Worm (Caenorhabditis elegans) whole organism, midembryonic: ENCODE results near the gene elo-9.

Source experiments
- flt-1 ChIP-seq: fragments of 200-800 bp; sonication (Bioruptor generic); IDR thresholded peaks from 2 replicates; pipeline ENCODE4 v1.3.6; 2022; ENCODE audit warnings: missing genetic modification characterization, missing compliant biosample characterization
- tab-1 ChIP-seq: fragments of 200-800 bp; sonication (Bioruptor generic); IDR thresholded peaks from 2 replicates; pipeline ENCODE4 v1.3.6; 2022; ENCODE audit warnings: missing genetic modification characterization, missing compliant biosample characterization
- ztf-23 ChIP-seq: fragments of 200-800 bp; sonication (Bioruptor generic); IDR thresholded peaks from 2 replicates; pipeline ENCODE4 v1.3.6; 2022; ENCODE audit warnings: missing genetic modification reagents, missing genetic modification characterization, missing compliant biosample characterization

DNA sequence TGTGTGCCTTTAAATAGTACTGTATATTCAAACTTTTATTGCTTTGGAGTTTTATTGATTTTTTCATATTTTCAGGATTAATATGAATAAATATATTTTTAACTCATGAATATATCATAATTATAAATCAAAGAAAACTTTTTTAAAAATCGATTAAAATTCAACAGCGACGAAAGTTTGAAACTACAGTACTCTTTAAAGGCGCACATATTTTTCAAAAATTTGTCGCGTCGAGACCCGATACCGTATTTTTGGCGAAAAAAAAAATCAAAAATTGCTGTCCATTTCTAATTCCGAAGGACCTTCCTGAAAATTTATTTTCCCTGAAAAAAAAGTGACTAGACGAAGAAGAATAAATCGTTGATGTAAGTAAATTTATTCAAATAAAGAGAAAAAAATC is 4.4 kb upstream of the elo-9 start:
- TF ChIP-seq flt-1 (GFP tag; lab: Robert Waterston, UW) (no peak), tab-1 (GFP tag; lab: Robert Waterston, UW) (no peak), ztf-23 (GFP tag; lab: Robert Waterston, UW) (no peak)
